Worm (Caenorhabditis elegans) whole organism, L1 larva: ENCODE results near the gene let-765.
A peak's percentile ranks its signal among the peaks of the same experiment; 100 is the strongest.

Experiments
- F16B12.6 ChIP-seq: fragments of 150-350 bp; optimal IDR thresholded peaks from 2 replicates; lab custom pipeline; 2014; ENCODE audit warnings: missing biosample characterization, missing genetic modification characterization
- Y116A8C.19 ChIP-seq: sonication (generic microtip); optimal IDR thresholded peaks from 2 replicates; lab custom pipeline; 2016; ENCODE audit warnings: missing compliant biosample characterization, missing genetic modification characterization, borderline replicate concordance
- ama-1 ChIP-seq: fragments of 150-350 bp; optimal IDR thresholded peaks from 2 replicates; lab custom pipeline; 2014
- ceh-63 ChIP-seq: fragments of 200-800 bp; sonication (Bioruptor generic); optimal IDR thresholded peaks from 2 replicates; lab custom pipeline; 2018; ENCODE audit warnings: mild to moderate bottlenecking, missing genetic modification characterization, missing compliant biosample characterization
- ceh-8 ChIP-seq: fragments of 200-800 bp; sonication (Bioruptor generic); optimal IDR thresholded peaks from 2 replicates; lab custom pipeline; 2018; ENCODE audit warnings: mild to moderate bottlenecking, missing genetic modification characterization, moderate library complexity, missing compliant biosample characterization
- ceh-82 ChIP-seq, 3 experiments: fragments of 150-350 bp in 1 of 3; sonication (generic microtip) in 2 of 3; optimal IDR thresholded peaks; 2 replicates each; lab custom pipeline; 2014 to 2017; ENCODE audit warnings: missing biosample characterization in 3 of 3, missing genetic modification characterization in 3 of 3
- ceh-88 ChIP-seq: fragments of 200-800 bp; sonication (Bioruptor generic); IDR thresholded peaks from 2 replicates; pipeline ENCODE4 v1.3.6; 2022; ENCODE audit warnings: missing genetic modification characterization, missing compliant biosample characterization
- ces-1 ChIP-seq: fragments of 150-350 bp; optimal IDR thresholded peaks from 2 replicates; lab custom pipeline; 2014; ENCODE audit warnings: missing biosample characterization, missing genetic modification reagents, missing genetic modification characterization
- dsc-1 ChIP-seq: sonication (generic microtip); optimal IDR thresholded peaks from 2 replicates; lab custom pipeline; 2016; ENCODE audit warnings: mild to moderate bottlenecking, missing genetic modification characterization, missing compliant biosample characterization
- efl-1 ChIP-seq, 4 experiments: fragments of 150-350 bp; optimal IDR thresholded peaks in 3 of 4; peaks in 1 of 4; 1 replicate in 1 of 4; 2 replicates in 3 of 4; lab custom pipeline; 2014; ENCODE audit warnings: missing biosample characterization in 2 of 4, missing genetic modification characterization in 2 of 4, missing genetic modification reagents in 2 of 4
- egl-27 ChIP-seq, 2 experiments: fragments of 150-350 bp in 1 of 2; sonication (generic microtip); optimal IDR thresholded peaks; 3 replicates each; lab custom pipeline; 2017 to 2018; ENCODE audit warnings: missing biosample characterization in 2 of 2, missing genetic modification characterization in 2 of 2, missing genetic modification reagents in 2 of 2
- elt-2 ChIP-seq: sonication (generic microtip); optimal IDR thresholded peaks from 2 replicates; lab custom pipeline; 2016; ENCODE audit warnings: missing genetic modification characterization, mild to moderate bottlenecking, inconsistent platforms, missing compliant biosample characterization, missing genetic modification reagents
- elt-3 ChIP-seq, 6 experiments: fragments of 150-350 bp in 1 of 6; sonication (generic microtip); optimal IDR thresholded peaks; 2 replicates each; lab custom pipeline; 2017 to 2018; ENCODE audit warnings: missing biosample characterization in 6 of 6, missing genetic modification characterization in 6 of 6, inconsistent platforms in 1 of 6
- ets-5 ChIP-seq: fragments of 200-800 bp; sonication (Bioruptor generic); IDR thresholded peaks from 2 replicates; pipeline ENCODE4 v1.3.6; 2022; ENCODE audit warnings: missing genetic modification characterization, missing compliant biosample characterization
- fkh-10 ChIP-seq: sonication (generic microtip); optimal IDR thresholded peaks from 2 replicates; lab custom pipeline; 2017; ENCODE audit warnings: missing biosample characterization, missing genetic modification reagents, missing genetic modification characterization
- fkh-4 ChIP-seq: sonication (generic microtip); optimal IDR thresholded peaks from 2 replicates; lab custom pipeline; 2016; ENCODE audit warnings: missing compliant biosample characterization, missing genetic modification characterization, borderline replicate concordance
- isw-1 ChIP-seq: fragments of 200-800 bp; sonication (Bioruptor generic); IDR thresholded peaks from 2 replicates; pipeline ENCODE4 v1.3.6; 2022; ENCODE audit warnings: missing genetic modification characterization, missing compliant biosample characterization
- lin-14 ChIP-seq: fragments of 200-800 bp; sonication (Bioruptor generic); optimal IDR thresholded peaks from 2 replicates; lab custom pipeline; 2018; ENCODE audit warnings: mild to moderate bottlenecking, missing genetic modification characterization, moderate library complexity, missing compliant biosample characterization
- lin-35 ChIP-seq, 2 experiments: fragments of 150-350 bp; optimal IDR thresholded peaks; 2 replicates each; lab custom pipeline; 2014; ENCODE audit warnings: missing biosample characterization in 2 of 2, missing genetic modification characterization in 2 of 2, missing genetic modification reagents in 2 of 2
- lin-39 ChIP-seq: fragments of 150-350 bp; optimal IDR thresholded peaks from 2 replicates; lab custom pipeline; 2014; ENCODE audit warnings: missing biosample characterization, missing genetic modification reagents, missing genetic modification characterization
- lir-3 ChIP-seq: sonication (generic microtip); optimal IDR thresholded peaks from 2 replicates; lab custom pipeline; 2016; ENCODE audit warnings: mild to moderate bottlenecking, missing genetic modification characterization, moderate library complexity, missing compliant biosample characterization; ENCODE audit not compliant: poor library complexity
- mab-9 ChIP-seq: fragments of 200-800 bp; sonication (Bioruptor generic); IDR thresholded peaks from 2 replicates; pipeline ENCODE4 v1.3.6; 2022; ENCODE audit warnings: missing genetic modification reagents, missing genetic modification characterization, missing compliant biosample characterization
- mdl-1 ChIP-seq, 2 experiments: fragments of 150-350 bp; optimal IDR thresholded peaks; 2 replicates each; lab custom pipeline; 2014 to 2017; ENCODE audit warnings: missing biosample characterization in 2 of 2, missing genetic modification characterization in 2 of 2, inconsistent platforms in 1 of 2
- mep-1 ChIP-seq: fragments of 150-350 bp; optimal IDR thresholded peaks from 2 replicates; lab custom pipeline; 2014; ENCODE audit warnings: missing biosample characterization, missing genetic modification characterization
- nhr-12 ChIP-seq: sonication (generic microtip); optimal IDR thresholded peaks from 2 replicates; lab custom pipeline; 2017; ENCODE audit warnings: missing biosample characterization, missing genetic modification characterization
- nhr-47 ChIP-seq: sonication (generic microtip); optimal IDR thresholded peaks from 2 replicates; lab custom pipeline; 2016; ENCODE audit warnings: mild to moderate bottlenecking, missing genetic modification characterization, moderate library complexity, missing compliant biosample characterization
- nhr-71 ChIP-seq: sonication (generic microtip); optimal IDR thresholded peaks from 2 replicates; lab custom pipeline; 2016; ENCODE audit warnings: mild to moderate bottlenecking, missing genetic modification characterization, moderate library complexity, missing compliant biosample characterization
- nhr-76 ChIP-seq: sonication (generic microtip); optimal IDR thresholded peaks from 2 replicates; lab custom pipeline; 2017; ENCODE audit warnings: missing biosample characterization, missing genetic modification characterization
- nhr-84 ChIP-seq: sonication (generic microtip); optimal IDR thresholded peaks from 2 replicates; lab custom pipeline; 2017; ENCODE audit warnings: missing biosample characterization, missing genetic modification characterization
- nhr-85 ChIP-seq: sonication (generic microtip); peaks from one replicate; lab custom pipeline; 2016; ENCODE audit warnings: missing genetic modification characterization, inconsistent platforms, missing compliant biosample characterization
- nhr-90 ChIP-seq: sonication (generic microtip); optimal IDR thresholded peaks from 2 replicates; lab custom pipeline; 2016; ENCODE audit warnings: mild to moderate bottlenecking, missing genetic modification characterization, missing compliant biosample characterization; ENCODE audit not compliant: poor library complexity
- pag-3 ChIP-seq: sonication (generic microtip); optimal IDR thresholded peaks from 2 replicates; lab custom pipeline; 2017; ENCODE audit warnings: missing genetic modification characterization, mild to moderate bottlenecking, missing compliant biosample characterization, antibody characterized with exemption, borderline replicate concordance; ENCODE audit not compliant: insufficient read depth
- pqm-1 ChIP-seq: sonication (generic microtip); optimal IDR thresholded peaks from 3 replicates; lab custom pipeline; 2017; ENCODE audit warnings: missing biosample characterization, missing genetic modification characterization
- skn-1 ChIP-seq: fragments of 150-350 bp; optimal IDR thresholded peaks from 2 replicates; lab custom pipeline; 2014; ENCODE audit warnings: missing biosample characterization, missing genetic modification characterization
- snpc-4 ChIP-seq: fragments of 150-350 bp; optimal IDR thresholded peaks from 2 replicates; lab custom pipeline; 2014; ENCODE audit warnings: missing biosample characterization, missing genetic modification characterization
- sup-37 ChIP-seq: fragments of 200-800 bp; sonication (Bioruptor generic); optimal IDR thresholded peaks from 2 replicates; lab custom pipeline; 2018; ENCODE audit warnings: mild to moderate bottlenecking, missing genetic modification characterization, missing compliant biosample characterization
- swsn-7 ChIP-seq: sonication (generic microtip); optimal IDR thresholded peaks from 2 replicates; lab custom pipeline; 2016; ENCODE audit warnings: missing genetic modification characterization, missing compliant biosample characterization
- tbx-2 ChIP-seq: sonication (generic microtip); optimal IDR thresholded peaks from 2 replicates; lab custom pipeline; 2016; ENCODE audit warnings: missing genetic modification characterization, missing compliant biosample characterization
- unc-130 ChIP-seq: fragments of 150-350 bp; optimal IDR thresholded peaks from 2 replicates; lab custom pipeline; 2017; ENCODE audit warnings: missing biosample characterization, missing genetic modification characterization, inconsistent platforms
- unc-30 ChIP-seq: sonication (generic microtip); optimal IDR thresholded peaks from 2 replicates; lab custom pipeline; 2017; ENCODE audit warnings: missing biosample characterization, missing genetic modification characterization
- vab-15 ChIP-seq: sonication (generic microtip); optimal IDR thresholded peaks from 2 replicates; lab custom pipeline; 2017; ENCODE audit warnings: missing genotype, mild to moderate bottlenecking, missing genetic modification characterization, missing compliant biosample characterization
- xbp-1 ChIP-seq: sonication (generic microtip); optimal IDR thresholded peaks from 2 replicates; lab custom pipeline; 2016; ENCODE audit warnings: missing genetic modification characterization, missing compliant biosample characterization
- zag-1 ChIP-seq: fragments of 150-350 bp; optimal IDR thresholded peaks from 2 replicates; lab custom pipeline; 2014; ENCODE audit warnings: missing biosample characterization, missing genetic modification characterization
- zip-4 ChIP-seq: fragments of 200-800 bp; sonication (Bioruptor generic); optimal IDR thresholded peaks from 2 replicates; lab custom pipeline; 2018; ENCODE audit warnings: mild to moderate bottlenecking, missing genetic modification characterization, moderate library complexity, missing compliant biosample characterization

Gene let-765

ce11 chrIII:6625317-6625716, 24.3 kb upstream of the let-765 start (continued):
- TF ChIP-seq ama-1 (lab: Kevin White, UChicago) = no peak
- no peak for TF ChIP-seq nhr-84 (tag; lab: Kevin White, UChicago)
- TF ChIP-seq lir-3 (tag; lab: Kevin White, UChicago) = peak; percentile 56
- TF ChIP-seq tbx-2 (tag; lab: Kevin White, UChicago) = peak; percentile 37
- no peak for TF ChIP-seq sup-37 (GFP tag; lab: Kevin White, UChicago)
- TF ChIP-seq mab-9 = no peak
- peak; percentile 60 for TF ChIP-seq nhr-71 (tag; lab: Kevin White, UChicago)
- no peak for TF ChIP-seq snpc-4
- no peak for TF ChIP-seq elt-2 (tag; lab: Kevin White, UChicago)
- no peak for TF ChIP-seq unc-30 (tag; lab: Kevin White, UChicago)
- TF ChIP-seq nhr-47 = peak; percentile 44
- TF ChIP-seq xbp-1 (tag; lab: Kevin White, UChicago) = peak; percentile 89
- TF ChIP-seq ceh-82 (tag; optimal IDR thresholded peaks at IDR 0.05; lab: Kevin White, UChicago) = peak in 1 of 3 experiments; percentile 39
- no peak for TF ChIP-seq lin-39
- peak; percentile 70 for TF ChIP-seq nhr-85 (tag; lab: Kevin White, UChicago)
- TF ChIP-seq isw-1 (GFP tag; lab: Robert Waterston, UW) = peak; percentile 34
- no peak for TF ChIP-seq nhr-76 (tag; lab: Kevin White, UChicago)
- TF ChIP-seq mep-1 (tag; lab: Kevin White, UChicago) = peak; percentile 85
- no peak for TF ChIP-seq ets-5 (GFP tag; lab: Robert Waterston, UW)
- TF ChIP-seq skn-1 (tag; lab: Kevin White, UChicago) = peak; percentile 51
- no peak for TF ChIP-seq mdl-1 (tag; optimal IDR thresholded peaks at IDR 0.05; lab: Kevin White, UChicago)
- peak; percentile 59 to 66 for TF ChIP-seq efl-1 (optimal IDR thresholded peaks at IDR 0.05; lab: Kevin White, UChicago)
- TF ChIP-seq efl-1 (GFP tag; optimal IDR thresholded peaks at IDR 0.05 in 1 of 2; lab: Kevin White, UChicago) = peak; percentile 54 to 92
- TF ChIP-seq pqm-1 (tag; lab: Kevin White, UChicago) = no peak
- TF ChIP-seq nhr-12 = no peak
- TF ChIP-seq lin-35 (GFP tag; optimal IDR thresholded peaks at IDR 0.05; lab: Kevin White, UChicago) = peak; percentile 46 to 66
- TF ChIP-seq pag-3 (tag; lab: Kevin White, UChicago) = no peak
- TF ChIP-seq lin-14 (GFP tag; lab: Kevin White, UChicago) = peak; percentile 63
- no peak for TF ChIP-seq zip-4 (GFP tag; lab: Kevin White, UChicago)
- TF ChIP-seq ceh-88 (GFP tag; lab: Robert Waterston, UW) = no peak
- TF ChIP-seq vab-15 = no peak

- TF ChIP-seq nhr-90 (tag; lab: Kevin White, UChicago) (no peak), efl-1 (optimal IDR thresholded peaks at IDR 0.05; lab: Kevin White, UChicago) (no peak), efl-1 (GFP tag; optimal IDR thresholded peaks at IDR 0.05 in 1 of 2; lab: Kevin White, UChicago) (no peak), zag-1 (no peak), elt-3 (tag; optimal IDR thresholded peaks at IDR 0.05; lab: Kevin White, UChicago) (no peak), fkh-4 (tag; lab: Kevin White, UChicago) (no peak), ces-1 (GFP tag; lab: Kevin White, UChicago) (no peak), F16B12.6 (tag; lab: Kevin White, UChicago) (no peak), nhr-47 (no peak), nhr-12 (no peak), xbp-1 (tag; lab: Kevin White, UChicago) (no peak), Y116A8C.19 (tag; lab: Kevin White, UChicago) (no peak)
Measured at ce11 chrIII:6624872-6625271, 23.9 kb upstream of the let-765 start, which contains the start of gene copd-1. Gene copd-1 (minus strand): TSS chrIII:6624972.

DNA sequence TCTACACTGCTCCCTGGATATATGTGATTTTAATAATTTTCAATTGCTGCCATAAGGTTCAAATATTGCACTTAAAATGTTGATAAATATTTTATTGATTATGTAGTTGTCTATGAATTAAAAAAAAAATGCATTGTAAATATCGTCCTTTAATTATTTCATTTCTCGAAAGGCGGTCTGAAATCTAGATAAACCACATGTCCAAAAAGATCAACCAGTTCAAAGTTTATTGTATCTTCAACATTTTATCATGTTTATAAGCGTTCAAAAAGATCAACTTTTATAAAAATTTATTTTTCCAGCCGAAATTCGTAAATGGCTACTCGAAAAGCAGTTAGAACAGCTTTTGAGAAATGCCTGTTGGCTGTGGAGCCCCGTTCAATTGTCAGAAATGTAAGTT, 19.0 kb upstream of the let-765 start, which contains the start of gene C13B9.2:
TSS of gene C13B9.2 (plus strand) at position 301 of the 400 bp plus-strand sequence.
- TF ChIP-seq sup-37 (GFP tag; lab: Kevin White, UChicago) (no peak), swsn-7 (no peak), ceh-63 (GFP tag; lab: Kevin White, UChicago) (no peak), dsc-1 (tag; lab: Kevin White, UChicago) (no peak), egl-27 (tag; optimal IDR thresholded peaks at IDR 0.05; lab: Kevin White, UChicago) (no peak), efl-1 (optimal IDR thresholded peaks at IDR 0.05; lab: Kevin White, UChicago) (no peak), efl-1 (GFP tag; optimal IDR thresholded peaks at IDR 0.05 in 1 of 2; lab: Kevin White, UChicago) (no peak), fkh-10 (no peak), unc-130 (no peak), ceh-8 (GFP tag; lab: Kevin White, UChicago) (no peak), pqm-1 (tag; lab: Kevin White, UChicago) (no peak)
